Fruit fly (Drosophila melanogaster) whole organism, pupa: ENCODE data around the gene CG6661.

Experiments
- CG34367 ChIP-seq: fragments of 200-800 bp; sonication (Bioruptor generic); optimal IDR thresholded peaks from 2 replicates; lab custom pipeline; 2018; ENCODE audit warnings: missing biosample characterization, mild to moderate bottlenecking, missing genetic modification characterization
- CG9948 ChIP-seq: fragments of 200-800 bp; sonication (Bioruptor generic); optimal IDR thresholded peaks from 2 replicates; lab custom pipeline; 2018; ENCODE audit warnings: missing biosample characterization, mild to moderate bottlenecking, missing genetic modification characterization, moderate library complexity

DNA sequence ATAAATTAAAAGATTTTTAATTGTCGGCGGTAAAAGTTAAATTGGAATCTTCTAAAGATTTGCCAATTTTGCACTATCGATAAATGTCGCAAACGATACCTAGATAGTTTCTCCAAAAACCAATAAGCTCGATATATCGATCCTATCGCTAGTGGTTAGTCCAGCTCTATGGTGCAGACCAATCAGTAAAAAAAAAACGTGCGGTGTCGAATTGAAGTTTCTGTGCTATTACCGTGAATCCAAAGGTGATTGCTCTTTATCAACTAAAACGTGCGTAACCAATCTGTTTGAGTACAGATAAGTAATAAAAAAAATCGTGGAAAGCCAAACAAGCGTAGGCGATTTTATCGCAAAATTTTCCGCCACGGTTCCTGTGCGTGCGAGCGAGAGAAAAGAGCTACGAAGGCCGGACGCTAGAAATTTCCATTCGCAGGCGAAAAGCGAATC is 2.3 kb downstream of the CG6661 start, which contains the start of gene Hsp110:
- no peak for TF ChIP-seq CG9948
- TF ChIP-seq CG34367 (tag; lab: Kevin White, UChicago): no peak
